Fruit fly (Drosophila melanogaster) whole organism, pupa: ENCODE data around the gene CG12075.

Source experiments
- CG10348 ChIP-seq: fragments of 200-800 bp; sonication (Bioruptor generic); IDR thresholded peaks from 2 replicates; pipeline ENCODE4 v1.3.6; 2022; ENCODE audit warnings: missing biosample characterization, missing genetic modification characterization
- CG12605 ChIP-seq: fragments of 200-800 bp; sonication (Bioruptor generic); IDR thresholded peaks from 2 replicates; pipeline ENCODE4 v1.3.6; 2022; ENCODE audit warnings: missing biosample characterization, missing genetic modification characterization
- CG13204 ChIP-seq: fragments of 200-800 bp; sonication (Bioruptor generic); optimal IDR thresholded peaks from 2 replicates; lab custom pipeline; 2018; ENCODE audit warnings: missing biosample characterization, mild to moderate bottlenecking, missing genetic modification characterization, moderate library complexity
- CG14655 ChIP-seq: fragments of 200-800 bp; sonication (Bioruptor generic); optimal IDR thresholded peaks from 3 replicates; lab custom pipeline; 2017; ENCODE audit warnings: mild to moderate bottlenecking, missing biosample characterization, missing genetic modification reagents, missing genetic modification characterization
- CG15710 ChIP-seq: fragments of 200-800 bp; sonication (Bioruptor generic); optimal IDR thresholded peaks from 2 replicates; lab custom pipeline; 2018; ENCODE audit warnings: missing biosample characterization, mild to moderate bottlenecking, missing genetic modification characterization, moderate library complexity
- CG17806 ChIP-seq: fragments of 200-800 bp; sonication (Bioruptor generic); optimal IDR thresholded peaks from 2 replicates; lab custom pipeline; 2018; ENCODE audit warnings: missing biosample characterization, mild to moderate bottlenecking, missing genetic modification characterization, moderate library complexity
- CG32121 ChIP-seq: fragments of 200-800 bp; sonication (Bioruptor generic); IDR thresholded peaks from 2 replicates; pipeline ENCODE4 v1.3.6; 2022; ENCODE audit warnings: missing biosample characterization, missing genetic modification characterization
- CG34367 ChIP-seq: fragments of 200-800 bp; sonication (Bioruptor generic); optimal IDR thresholded peaks from 2 replicates; lab custom pipeline; 2018; ENCODE audit warnings: missing biosample characterization, mild to moderate bottlenecking, missing genetic modification characterization
- CG4496 ChIP-seq: fragments of 200-800 bp; sonication (Bioruptor generic); IDR thresholded peaks from 3 replicates; pipeline ENCODE4 v1.3.6; 2022; ENCODE audit warnings: missing biosample characterization, missing genetic modification characterization
- CG8159 ChIP-seq: fragments of 200-800 bp; sonication (Bioruptor generic); optimal IDR thresholded peaks from 3 replicates; lab custom pipeline; 2018; ENCODE audit warnings: missing biosample characterization, mild to moderate bottlenecking, missing genetic modification characterization, moderate library complexity
- CG8301 ChIP-seq: fragments of 200-800 bp; sonication (Bioruptor generic); optimal IDR thresholded peaks from 2 replicates; lab custom pipeline; 2018; ENCODE audit warnings: missing biosample characterization, mild to moderate bottlenecking, missing genetic modification characterization
- CG9948 ChIP-seq: fragments of 200-800 bp; sonication (Bioruptor generic); optimal IDR thresholded peaks from 2 replicates; lab custom pipeline; 2018; ENCODE audit warnings: missing biosample characterization, mild to moderate bottlenecking, missing genetic modification characterization, moderate library complexity
- D1 ChIP-seq: fragments of 200-800 bp; sonication (Bioruptor generic); optimal IDR thresholded peaks from 2 replicates; lab custom pipeline; 2018; ENCODE audit warnings: missing biosample characterization, mild to moderate bottlenecking, missing genetic modification characterization, moderate library complexity
- EcR ChIP-seq: fragments of 200-800 bp; sonication (Bioruptor generic); optimal IDR thresholded peaks from 3 replicates; lab custom pipeline; 2019; ENCODE audit warnings: missing biosample characterization, missing genetic modification characterization, mild to moderate bottlenecking, moderate library complexity, missing genetic modification reagents
- Ets98B ChIP-seq: fragments of 200-800 bp; sonication (Bioruptor generic); IDR thresholded peaks from 2 replicates; pipeline ENCODE4 v1.3.6; 2022; ENCODE audit warnings: missing biosample characterization, missing genetic modification characterization
- Pif1A ChIP-seq: fragments of 200-800 bp; sonication (Bioruptor generic); optimal IDR thresholded peaks from 3 replicates; lab custom pipeline; 2016; ENCODE audit warnings: missing biosample characterization, missing genetic modification characterization
- Pif1B ChIP-seq: fragments of 200-800 bp; sonication (Bioruptor generic); optimal IDR thresholded peaks from 3 replicates; lab custom pipeline; 2016; ENCODE audit warnings: missing biosample characterization, missing genetic modification characterization
- Snoo ChIP-seq: fragments of 200-800 bp; sonication (Bioruptor generic); optimal IDR thresholded peaks from 3 replicates; lab custom pipeline; 2017; ENCODE audit warnings: missing biosample characterization, mild to moderate bottlenecking, missing genetic modification characterization, inconsistent platforms
- fd96Ca ChIP-seq: fragments of 200-800 bp; sonication (Bioruptor generic); IDR thresholded peaks from 3 replicates; pipeline ENCODE4 v1.3.6; 2022; ENCODE audit warnings: missing biosample characterization, missing genetic modification characterization
- gl ChIP-seq: fragments of 200-800 bp; sonication (Bioruptor generic); optimal IDR thresholded peaks from 2 replicates; lab custom pipeline; 2018; ENCODE audit warnings: missing biosample characterization, mild to moderate bottlenecking, missing genetic modification characterization
- rn ChIP-seq: fragments of 200-800 bp; sonication (Bioruptor generic); IDR thresholded peaks from 2 replicates; pipeline ENCODE4 v1.3.6; 2022; ENCODE audit warnings: missing biosample characterization, missing genetic modification characterization

The CG12075 gene

dm6 chrX:8907547-8907813, 69.4 kb downstream of the CG12075 start:
- TF ChIP-seq D1 (tag; lab: Kevin White, UChicago) (no peak), CG8301 (no peak), Snoo (tag; lab: Kevin White, UChicago) (no peak), CG34367 (tag; lab: Kevin White, UChicago) (no peak), CG9948 (no peak), gl (tag; lab: Kevin White, UChicago) (no peak), CG32121 (no peak), fd96Ca (GFP tag; lab: Robert Waterston, UW) (no peak), rn (no peak), CG12605 (no peak), Pif1A (GFP tag; lab: Kevin White, UChicago) (no peak), CG8159 (tag; lab: Kevin White, UChicago) (no peak), CG13204 (GFP tag; lab: Kevin White, UChicago) (no peak), CG15710 (tag; lab: Kevin White, UChicago) (no peak), CG14655 (GFP tag; lab: Kevin White, UChicago) (no peak), Pif1B (GFP tag; lab: Kevin White, UChicago) (no peak), EcR (GFP tag; lab: Kevin White, UChicago) (no peak), Ets98B (GFP tag; lab: Robert Waterston, UW) (no peak), CG17806 (tag; lab: Kevin White, UChicago) (no peak)

- TF ChIP-seq Pif1A (GFP tag; lab: Kevin White, UChicago) (no peak), CG17806 (tag; lab: Kevin White, UChicago) (no peak), CG4496 (no peak), fd96Ca (GFP tag; lab: Robert Waterston, UW) (no peak), CG9948 (no peak), CG8159 (tag; lab: Kevin White, UChicago) (no peak), gl (tag; lab: Kevin White, UChicago) (no peak), CG13204 (GFP tag; lab: Kevin White, UChicago) (no peak), CG15710 (tag; lab: Kevin White, UChicago) (no peak), CG14655 (GFP tag; lab: Kevin White, UChicago) (no peak), Snoo (tag; lab: Kevin White, UChicago) (no peak), EcR (GFP tag; lab: Kevin White, UChicago) (no peak), Pif1B (GFP tag; lab: Kevin White, UChicago) (no peak), CG32121 (no peak), CG8301 (no peak), CG10348 (no peak), CG12605 (no peak), D1 (tag; lab: Kevin White, UChicago) (no peak), Ets98B (GFP tag; lab: Robert Waterston, UW) (no peak), CG34367 (tag; lab: Kevin White, UChicago) (no peak)
Measured at dm6 chrX:8908137-8908536, 70.0 kb downstream of the CG12075 start.

- TF ChIP-seq CG8301 = no peak
- TF ChIP-seq EcR (GFP tag; lab: Kevin White, UChicago) = no peak
- TF ChIP-seq CG34367 (tag; lab: Kevin White, UChicago) = no peak
- no peak for TF ChIP-seq Pif1B (GFP tag; lab: Kevin White, UChicago)
- no peak for TF ChIP-seq fd96Ca (GFP tag; lab: Robert Waterston, UW)
- no peak for TF ChIP-seq CG17806 (tag; lab: Kevin White, UChicago)
- no peak for TF ChIP-seq CG8159 (tag; lab: Kevin White, UChicago)
- no peak for TF ChIP-seq Pif1A (GFP tag; lab: Kevin White, UChicago)
- no peak for TF ChIP-seq Ets98B (GFP tag; lab: Robert Waterston, UW)
- no peak for TF ChIP-seq CG32121
- no peak for TF ChIP-seq CG15710 (tag; lab: Kevin White, UChicago)
- TF ChIP-seq CG13204 (GFP tag; lab: Kevin White, UChicago) = no peak
- TF ChIP-seq CG12605 = no peak
- no peak for TF ChIP-seq D1 (tag; lab: Kevin White, UChicago)
- TF ChIP-seq CG10348 = no peak
- no peak for TF ChIP-seq CG14655 (GFP tag; lab: Kevin White, UChicago)
- TF ChIP-seq, all 21 proteins: peak for 0
Measured at dm6 chrX:8911878-8912277, 73.8 kb downstream of the CG12075 start.
